Worm (Caenorhabditis elegans): Measurements from ENCODE around the gene F49A5.10.

DNA sequence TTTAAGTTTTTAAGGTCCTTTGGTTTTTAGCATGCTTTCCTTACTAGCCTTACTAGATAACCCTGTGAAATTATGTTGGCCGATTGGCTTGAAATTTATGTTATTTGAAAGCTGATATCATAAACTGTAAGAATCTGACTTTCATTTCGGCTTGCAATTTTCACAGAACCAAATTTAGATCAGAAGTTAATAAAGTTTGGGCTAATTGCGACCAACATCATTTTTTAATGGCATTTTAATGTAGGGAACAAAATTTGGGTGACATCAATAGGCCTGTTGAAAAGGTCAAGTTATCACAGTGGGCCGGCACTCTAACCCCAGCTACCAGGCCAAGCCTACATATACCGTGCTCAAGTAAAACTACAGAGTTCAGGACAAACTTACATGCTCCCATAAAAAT lies 43.8 kb upstream of the F49A5.10 start:
- TF ChIP-seq ztf-11 (tag; optimal IDR thresholded peaks at IDR 0.05) (no peak), mdl-1 (tag; optimal IDR thresholded peaks at IDR 0.05) (no peak), nhr-43 (tag; optimal IDR thresholded peaks at IDR 0.05; ENCODE audit: poor library complexity, severe bottlenecking) (no peak)
